Fruit fly (Drosophila melanogaster): Measurements from ENCODE around the gene jet.

DNA sequence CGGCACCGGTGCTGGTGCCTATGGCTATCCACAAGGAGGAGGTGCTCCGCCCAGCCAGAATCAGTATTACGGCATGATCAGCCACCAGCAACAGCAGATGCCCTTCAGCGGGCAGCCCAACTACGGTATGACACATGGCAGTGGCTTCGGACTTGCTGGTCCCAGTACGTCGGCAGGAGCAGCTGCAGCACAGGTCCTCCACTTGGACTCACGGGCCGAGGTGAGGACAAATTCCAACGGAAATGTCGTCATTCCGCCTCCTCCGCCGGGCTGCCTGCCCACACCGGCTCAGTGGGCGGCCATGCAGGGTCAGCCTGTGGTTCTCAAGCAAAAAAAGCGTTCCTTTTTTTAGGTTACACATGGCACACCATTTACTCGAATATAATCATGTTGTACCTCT lies 16.3 kb upstream of the jet start:
- no peak for TF ChIP-seq insv (optimal IDR thresholded peaks at IDR 0.05)
- no peak for TF ChIP-seq psq (optimal IDR thresholded peaks at IDR 0.05)
